Fruit fly (Drosophila melanogaster): ENCODE results near the gene CG4884.

The CG4884 gene

DNA sequence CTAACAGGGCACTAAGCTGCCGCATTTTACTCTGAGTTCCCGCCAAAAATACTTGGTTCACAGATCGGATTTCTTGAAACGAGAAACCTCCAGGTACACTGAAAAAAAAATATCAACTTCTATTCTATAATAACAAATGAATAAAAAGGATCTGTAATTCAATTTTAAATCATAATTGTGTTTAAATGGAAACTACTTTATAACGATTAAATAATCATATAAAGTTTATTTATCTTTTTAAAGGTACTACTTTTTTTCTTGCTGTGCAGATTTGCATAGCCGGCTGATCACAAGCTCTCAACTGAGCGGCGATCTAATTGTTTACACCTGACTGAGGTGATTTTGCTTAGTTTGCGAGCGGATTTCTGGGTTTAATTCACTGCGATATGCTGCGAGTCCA is 28.3 kb upstream of the CG4884 start (continued):
- TF ChIP-seq CG33557 (GFP tag; optimal IDR thresholded peaks at IDR 0.05), result no peak
- TF ChIP-seq repo (GFP tag; optimal IDR thresholded peaks at IDR 0.05), result no peak
- TF ChIP-seq tio (GFP tag; optimal IDR thresholded peaks at IDR 0.05), result peak; percentile 75
- peak; percentile 49; the same call in 1 of the 2 replicates for TF ChIP-seq H2.0 (GFP tag; IDR thresholded peaks at IDR 0.05)
- TF ChIP-seq prd (optimal IDR thresholded peaks at IDR 0.05), result no peak
- peak; percentile 64 for TF ChIP-seq prd (GFP tag; IDR thresholded peaks at IDR 0.05)
- TF ChIP-seq scrt (GFP tag; optimal IDR thresholded peaks at IDR 0.05), result peak; percentile 36
- peak; percentile 24 for TF ChIP-seq HLH54F (GFP tag; optimal IDR thresholded peaks at IDR 0.05)
- peak; percentile 34 for TF ChIP-seq ewg (GFP tag; optimal IDR thresholded peaks at IDR 0.05)
- peak; percentile 35 for TF ChIP-seq CG4854 (GFP tag; optimal IDR thresholded peaks at IDR 0.05)
- TF ChIP-seq CG2129 (GFP tag; IDR thresholded peaks at IDR 0.05; ENCODE audit: partially characterized antibody), result no peak
- no peak for TF ChIP-seq bigmax (GFP tag; optimal IDR thresholded peaks at IDR 0.05)
- TF ChIP-seq CG32532 (GFP tag; IDR thresholded peaks at IDR 0.05), result peak; percentile 88
- TF ChIP-seq Camta (GFP tag; optimal IDR thresholded peaks at IDR 0.05), result no peak
- no peak for TF ChIP-seq sna (GFP tag; IDR thresholded peaks at IDR 0.05; ENCODE audit: partially characterized antibody)
- TF ChIP-seq CG16813 (GFP tag; IDR thresholded peaks at IDR 0.05; ENCODE audit: partially characterized antibody), result no peak
- no peak for TF ChIP-seq CG3163 (GFP tag; optimal IDR thresholded peaks at IDR 0.05)
- TF ChIP-seq CG15601 (tag; optimal IDR thresholded peaks at IDR 0.05), result no peak
- TF ChIP-seq gt (GFP tag; IDR thresholded peaks at IDR 0.05), result no peak
- TF ChIP-seq sob (GFP tag; IDR thresholded peaks at IDR 0.05), result peak; percentile 65
- TF ChIP-seq Fer3 (tag; optimal IDR thresholded peaks at IDR 0.05), result peak; percentile 69
- peak; percentile 60 for TF ChIP-seq CG17359 (tag; optimal IDR thresholded peaks at IDR 0.05)
- no peak for TF ChIP-seq CG31388 (GFP tag; optimal IDR thresholded peaks at IDR 0.05)
- no peak for TF ChIP-seq maf-S (GFP tag; optimal IDR thresholded peaks at IDR 0.05)
- peak; percentile 51 for TF ChIP-seq CG4424 (GFP tag; optimal IDR thresholded peaks at IDR 0.05)
- TF ChIP-seq CG31441 (GFP tag; IDR thresholded peaks at IDR 0.05), result peak; percentile 74
- TF ChIP-seq CG10267 (tag; optimal IDR thresholded peaks at IDR 0.05), result peak; percentile 60
- peak; percentile 59 for TF ChIP-seq HHEX (GFP tag; optimal IDR thresholded peaks at IDR 0.05)
- TF ChIP-seq CG15269 (tag; optimal IDR thresholded peaks at IDR 0.05), result peak; percentile 81
- TF ChIP-seq MBD-R2 (GFP tag; IDR thresholded peaks at IDR 0.05), result peak; percentile 38; the same call in 1 of the 2 replicates
- TF ChIP-seq CG2116 (GFP tag; optimal IDR thresholded peaks at IDR 0.05), result peak; percentile 18
- peak; percentile 2 for TF ChIP-seq CG2202 (tag; optimal IDR thresholded peaks at IDR 0.05)
- no peak for TF ChIP-seq ems (GFP tag; optimal IDR thresholded peaks at IDR 0.05)
- TF ChIP-seq Awh (GFP tag; IDR thresholded peaks at IDR 0.05), result peak; percentile 38; the same call in 1 of the 2 replicates
- TF ChIP-seq nau (GFP tag; optimal IDR thresholded peaks at IDR 0.05), result no peak
- TF ChIP-seq CG8290 (GFP tag; optimal IDR thresholded peaks at IDR 0.05), result no peak
- no peak for TF ChIP-seq CG8290 (tag; optimal IDR thresholded peaks at IDR 0.05)
- peak; percentile 28 for TF ChIP-seq org-1 (GFP tag; optimal IDR thresholded peaks at IDR 0.05)
- no peak for TF ChIP-seq Hr78 (GFP tag; optimal IDR thresholded peaks at IDR 0.05)
- TF ChIP-seq CG8359 (GFP tag; optimal IDR thresholded peaks at IDR 0.05; ENCODE audit: borderline replicate concordance), result no peak
- TF ChIP-seq chinmo (GFP tag; IDR thresholded peaks at IDR 0.05; ENCODE audit: partially characterized antibody), result no peak
- TF ChIP-seq Jarid2 (GFP tag; optimal IDR thresholded peaks at IDR 0.05), result no peak
- TF ChIP-seq Lhr (GFP tag; optimal IDR thresholded peaks at IDR 0.05), result no peak
- no peak for TF ChIP-seq en (GFP tag; optimal IDR thresholded peaks at IDR 0.05)
- TF ChIP-seq Bdp1 (GFP tag; optimal IDR thresholded peaks at IDR 0.05), result no peak
- peak; percentile 29 for TF ChIP-seq jing (GFP tag; optimal IDR thresholded peaks at IDR 0.05)
- no peak for TF ChIP-seq seq (GFP tag; IDR thresholded peaks at IDR 0.05)
- no peak for TF ChIP-seq unc-4 (GFP tag; IDR thresholded peaks at IDR 0.05; ENCODE audit: partially characterized antibody)
- peak; percentile 72 for TF ChIP-seq Xrp1 (GFP tag; IDR thresholded peaks at IDR 0.05)
- peak; percentile 17; the same call in 2 of the 3 replicates for TF ChIP-seq B-H1 (GFP tag; IDR thresholded peaks at IDR 0.05)
- no peak for TF ChIP-seq Sin3A (optimal IDR thresholded peaks at IDR 0.05)
